Worm (Caenorhabditis elegans) whole organism, dauer: ENCODE results near the gene dgn-3.
"Not testable (repeated sequence)": the region's sequence is repeated elsewhere in the genome, so short reads cannot be mapped to it uniquely, and the experiment has no call there.

ENCODE experiments used
- unc-62 ChIP-seq: sonication (generic microtip); optimal IDR thresholded peaks from 2 replicates; lab custom pipeline; 2017; ENCODE audit warnings: missing biosample characterization, missing genetic modification reagents, missing genetic modification characterization

Gene dgn-3

ce11 chrX:1746117-1746516, 16.5 kb downstream of the dgn-3 start, which contains the start of gene Y75D11A.3:
Gene Y75D11A.3, minus strand, starts transcription at chrX:1746217.
- not testable (repeated sequence) for TF ChIP-seq unc-62

- not testable (repeated sequence) for TF ChIP-seq unc-62
These were observed 18.8 kb downstream of the dgn-3 start, which contains the start of gene Y75D11A.6 for ce11 chrX:1748476-1748875. Gene Y75D11A.6, minus strand, starts transcription at chrX:1748576.

- TF ChIP-seq unc-62: no peak
These were observed 40.0 kb downstream of the dgn-3 start for ce11 chrX:1769636-1770035.

- TF ChIP-seq unc-62: no peak
These were observed 48.3 kb downstream of the dgn-3 start, which contains the start of gene elc-2 for ce11 chrX:1777988-1778387. Gene elc-2, minus strand, starts transcription at chrX:1778088.
